Fruit fly (Drosophila melanogaster) whole organism, prepupa: ENCODE data around the gene por.

Experiments used
- Blimp-1 ChIP-seq: fragments of 200-800 bp; sonication (Bioruptor generic); optimal IDR thresholded peaks from 3 replicates; lab custom pipeline; 2017; ENCODE audit warnings: missing biosample characterization, missing genetic modification characterization, mild to moderate bottlenecking, moderate library complexity, missing genetic modification reagents
- CG10669 ChIP-seq: fragments of 200-800 bp; sonication (Bioruptor generic); optimal IDR thresholded peaks from 3 replicates; lab custom pipeline; 2018; ENCODE audit warnings: missing biosample characterization, mild to moderate bottlenecking, missing genetic modification characterization, moderate library complexity
- CG31627 ChIP-seq: fragments of 200-800 bp; sonication (Bioruptor generic); optimal IDR thresholded peaks from 3 replicates; lab custom pipeline; 2016; ENCODE audit warnings: missing biosample characterization, missing genetic modification characterization
- CG4318 ChIP-seq: fragments of 200-800 bp; sonication (Bioruptor generic); optimal IDR thresholded peaks from 3 replicates; lab custom pipeline; 2017; ENCODE audit warnings: missing biosample characterization, mild to moderate bottlenecking, missing genetic modification characterization
- CG7368 ChIP-seq: fragments of 200-800 bp; sonication (Bioruptor generic); optimal IDR thresholded peaks from 3 replicates; lab custom pipeline; 2016; ENCODE audit warnings: missing biosample characterization, missing genetic modification characterization
- Eip93F ChIP-seq: fragments of 200-800 bp; sonication (Bioruptor generic); optimal IDR thresholded peaks from 2 replicates; lab custom pipeline; 2016; ENCODE audit warnings: missing biosample characterization, mild to moderate bottlenecking, missing genetic modification characterization
- Hr39 ChIP-seq: fragments of 200-800 bp; sonication (Bioruptor generic); optimal IDR thresholded peaks from 2 replicates; lab custom pipeline; 2016; ENCODE audit warnings: missing biosample characterization, missing genetic modification characterization
- Hr4 ChIP-seq: fragments of 200-800 bp; sonication (Bioruptor generic); optimal IDR thresholded peaks from 3 replicates; lab custom pipeline; 2016; ENCODE audit warnings: missing biosample characterization, missing genetic modification characterization
- acj6 ChIP-seq: fragments of 200-800 bp; sonication (Bioruptor generic); optimal IDR thresholded peaks from 3 replicates; lab custom pipeline; 2016; ENCODE audit warnings: missing biosample characterization, missing genetic modification characterization
- pdm3 ChIP-seq: fragments of 200-800 bp; sonication (Bioruptor generic); optimal IDR thresholded peaks from 3 replicates; lab custom pipeline; 2016; ENCODE audit warnings: missing biosample characterization, missing genetic modification characterization
- vri ChIP-seq: fragments of 200-800 bp; sonication (Bioruptor generic); optimal IDR thresholded peaks from 3 replicates; lab custom pipeline; 2016; ENCODE audit warnings: missing biosample characterization, mild to moderate bottlenecking, missing genetic modification characterization

DNA sequence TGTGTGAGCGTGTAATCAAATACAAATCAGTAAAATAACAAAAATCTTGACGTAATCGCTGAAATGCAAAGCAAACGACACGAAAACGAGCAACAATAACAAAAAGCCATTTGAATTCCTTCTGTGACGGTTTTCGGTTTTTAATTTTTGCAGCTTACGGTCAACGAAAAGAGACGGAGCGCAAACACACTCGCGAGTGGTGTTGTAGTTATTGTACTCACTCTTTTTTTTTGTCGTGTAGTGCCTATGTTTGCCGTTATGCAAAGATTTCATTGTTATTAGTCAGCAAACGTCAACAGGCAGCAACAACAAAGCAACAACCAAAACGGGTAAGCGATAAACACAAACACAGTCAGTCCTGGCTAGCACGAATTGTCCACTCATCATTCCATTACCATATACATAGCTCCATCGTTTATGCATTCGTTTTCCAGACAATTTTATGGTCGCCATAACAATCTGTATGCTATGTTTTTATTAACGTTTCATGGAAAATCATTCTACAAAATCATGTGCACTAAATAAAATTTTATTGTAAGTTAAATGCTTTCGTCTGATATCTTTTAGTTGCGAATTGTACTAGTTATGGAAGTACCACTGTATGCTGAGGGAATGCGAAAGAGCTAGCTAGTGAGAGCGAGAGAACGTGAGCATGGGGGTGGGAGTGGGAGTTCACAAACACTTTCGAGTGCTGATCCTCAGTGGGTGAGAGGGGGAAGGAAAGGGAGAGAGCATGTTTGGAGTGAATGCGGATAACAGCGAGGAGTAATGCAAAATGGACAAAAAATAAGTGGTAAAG lies 12.6 kb downstream of the por start:
- TF ChIP-seq Hr39 (GFP tag; lab: Kevin White, UChicago), result peak; percentile 71
- peak; percentile 78 for TF ChIP-seq Hr4
- TF ChIP-seq CG10669 (GFP tag; lab: Kevin White, UChicago), result peak; percentile 66
- no peak for TF ChIP-seq CG7368 (GFP tag; lab: Kevin White, UChicago)
- TF ChIP-seq vri, result peak; percentile 37
- peak; percentile 47 for TF ChIP-seq acj6
- peak; percentile 72 for TF ChIP-seq pdm3 (GFP tag; lab: Kevin White, UChicago)
- TF ChIP-seq CG4318 (GFP tag; lab: Kevin White, UChicago), result peak; percentile 51
- TF ChIP-seq Eip93F, result no peak
- TF ChIP-seq CG31627, result peak; percentile 75
- TF ChIP-seq Blimp-1, result peak; percentile 46
